Worm (Caenorhabditis elegans) whole organism, L3 larva: ENCODE results near the gene fbxc-52.

Experiments
- R02D3.7 ChIP-seq: fragments of 150-350 bp; optimal IDR thresholded peaks from 2 replicates; lab custom pipeline; 2014; ENCODE audit warnings: missing biosample characterization, missing genetic modification characterization
- ZK546.5 ChIP-seq: sonication (generic microtip); optimal IDR thresholded peaks from 2 replicates; lab custom pipeline; 2017; ENCODE audit warnings: missing biosample characterization, missing genetic modification characterization
- aly-2 ChIP-seq: fragments of 150-350 bp; optimal IDR thresholded peaks from 2 replicates; lab custom pipeline; 2014; ENCODE audit warnings: missing biosample characterization, missing genetic modification characterization
- ceh-16 ChIP-seq: sonication (generic microtip); optimal IDR thresholded peaks from 2 replicates; lab custom pipeline; 2017; ENCODE audit warnings: missing biosample characterization, missing genetic modification characterization
- ceh-28 ChIP-seq: fragments of 150-350 bp; optimal IDR thresholded peaks from 2 replicates; lab custom pipeline; 2014; ENCODE audit warnings: missing biosample characterization, missing genetic modification reagents, missing genetic modification characterization
- daf-12 ChIP-seq: fragments of 150-350 bp; optimal IDR thresholded peaks from 2 replicates; lab custom pipeline; 2014; ENCODE audit warnings: missing biosample characterization, missing genetic modification reagents, missing genetic modification characterization
- egl-27 ChIP-seq: sonication (generic microtip); optimal IDR thresholded peaks from 4 replicates; lab custom pipeline; 2017; ENCODE audit warnings: missing biosample characterization, missing genetic modification reagents, missing genetic modification characterization
- egl-5 ChIP-seq: fragments of 150-350 bp; optimal IDR thresholded peaks from 2 replicates; lab custom pipeline; 2017; ENCODE audit warnings: missing biosample characterization, missing genetic modification reagents, missing genetic modification characterization, inconsistent platforms
- elt-2 ChIP-seq: sonication (generic microtip); optimal IDR thresholded peaks from 2 replicates; lab custom pipeline; 2016; ENCODE audit warnings: missing genetic modification reagents, mild to moderate bottlenecking, missing genetic modification characterization, missing compliant biosample characterization
- elt-3 ChIP-seq, 3 experiments: fragments of 150-350 bp in 1 of 3; sonication (generic microtip) in 2 of 3; optimal IDR thresholded peaks; 2 replicates in 2 of 3; 4 replicates in 1 of 3; lab custom pipeline; 2014 to 2017; ENCODE audit warnings: missing biosample characterization in 3 of 3, missing genetic modification characterization in 3 of 3
- eor-1 ChIP-seq, 2 experiments: fragments of 150-350 bp; optimal IDR thresholded peaks; 2 replicates each; lab custom pipeline; 2014 to 2018; ENCODE audit warnings: missing biosample characterization in 2 of 2, missing genetic modification characterization in 2 of 2
- fkh-10 ChIP-seq: sonication (generic microtip); optimal IDR thresholded peaks from 2 replicates; lab custom pipeline; 2017; ENCODE audit warnings: missing biosample characterization, missing genetic modification reagents, missing genetic modification characterization
- fkh-2 ChIP-seq: fragments of 150-350 bp; optimal IDR thresholded peaks from 2 replicates; lab custom pipeline; 2014; ENCODE audit warnings: missing biosample characterization, missing genetic modification reagents, missing genetic modification characterization
- fos-1 ChIP-seq: fragments of 150-350 bp; optimal IDR thresholded peaks from 2 replicates; lab custom pipeline; 2014; ENCODE audit warnings: missing biosample characterization, missing genetic modification characterization
- hmg-11 ChIP-seq: sonication (generic microtip); optimal IDR thresholded peaks from 2 replicates; lab custom pipeline; 2016; ENCODE audit warnings: missing genetic modification characterization, missing compliant biosample characterization
- jun-1 ChIP-seq: fragments of 150-350 bp; optimal IDR thresholded peaks from 2 replicates; lab custom pipeline; 2014; ENCODE audit warnings: missing biosample characterization, missing genetic modification reagents, missing genetic modification characterization
- mdl-1 ChIP-seq: fragments of 150-350 bp; optimal IDR thresholded peaks from 2 replicates; lab custom pipeline; 2014; ENCODE audit warnings: missing biosample characterization, missing genetic modification characterization
- mml-1 ChIP-seq: fragments of 150-350 bp; sonication (generic microtip); optimal IDR thresholded peaks from 3 replicates; lab custom pipeline; 2014; ENCODE audit warnings: missing biosample characterization, missing genetic modification characterization
- nhr-12 ChIP-seq: fragments of 150-350 bp; optimal IDR thresholded peaks from 2 replicates; lab custom pipeline; 2014; ENCODE audit warnings: missing biosample characterization, missing genetic modification characterization
- nhr-23 ChIP-seq: fragments of 150-350 bp; optimal IDR thresholded peaks from 2 replicates; lab custom pipeline; 2014; ENCODE audit warnings: missing biosample characterization, missing genetic modification reagents, missing genetic modification characterization
- nhr-237 ChIP-seq: fragments of 150-350 bp; optimal IDR thresholded peaks from 2 replicates; lab custom pipeline; 2014; ENCODE audit warnings: missing biosample characterization, missing genetic modification characterization
- nhr-28 ChIP-seq: fragments of 150-350 bp; optimal IDR thresholded peaks from 2 replicates; lab custom pipeline; 2014; ENCODE audit warnings: missing biosample characterization, missing genetic modification characterization
- nhr-43 ChIP-seq: sonication (generic microtip); optimal IDR thresholded peaks from 2 replicates; lab custom pipeline; 2016; ENCODE audit warnings: mild to moderate bottlenecking, missing genetic modification characterization, missing compliant biosample characterization; ENCODE audit not compliant: poor library complexity, severe bottlenecking
- nhr-67 ChIP-seq: fragments of 150-350 bp; optimal IDR thresholded peaks from 2 replicates; lab custom pipeline; 2014; ENCODE audit warnings: missing biosample characterization, missing genetic modification characterization
- nhr-77 ChIP-seq: fragments of 150-350 bp; optimal IDR thresholded peaks from 2 replicates; lab custom pipeline; 2014; ENCODE audit warnings: missing biosample characterization, missing genetic modification characterization
- pha-4 ChIP-seq: fragments of 150-350 bp; optimal IDR thresholded peaks from 2 replicates; lab custom pipeline; 2014; ENCODE audit warnings: missing biosample characterization, missing genetic modification reagents, missing genetic modification characterization
- pqm-1 ChIP-seq: fragments of 150-350 bp; optimal IDR thresholded peaks from 2 replicates; lab custom pipeline; 2017; ENCODE audit warnings: missing biosample characterization, missing genetic modification characterization, inconsistent platforms
- sea-2 ChIP-seq: fragments of 150-350 bp; sonication (generic microtip); optimal IDR thresholded peaks from 4 replicates; lab custom pipeline; 2014; ENCODE audit warnings: missing biosample characterization, missing genetic modification reagents, missing genetic modification characterization
- skn-1 ChIP-seq: fragments of 150-350 bp; optimal IDR thresholded peaks from 2 replicates; lab custom pipeline; 2014; ENCODE audit warnings: missing biosample characterization, missing genetic modification characterization
- snpc-4 ChIP-seq: fragments of 150-350 bp; optimal IDR thresholded peaks from 2 replicates; lab custom pipeline; 2014; ENCODE audit warnings: missing biosample characterization, missing genetic modification characterization
- tbx-2 ChIP-seq: sonication (generic microtip); optimal IDR thresholded peaks from 2 replicates; lab custom pipeline; 2016; ENCODE audit warnings: mild to moderate bottlenecking, missing genetic modification characterization, missing compliant biosample characterization
- unc-62 ChIP-seq: fragments of 150-350 bp; sonication (generic microtip); optimal IDR thresholded peaks from 4 replicates; lab custom pipeline; 2014; ENCODE audit warnings: missing biosample characterization, missing genetic modification reagents, missing genetic modification characterization
- zag-1 ChIP-seq: fragments of 150-350 bp; optimal IDR thresholded peaks from 2 replicates; lab custom pipeline; 2014; ENCODE audit warnings: missing biosample characterization, missing genetic modification characterization
- ztf-4 ChIP-seq: fragments of 150-350 bp; optimal IDR thresholded peaks from 2 replicates; lab custom pipeline; 2014; ENCODE audit warnings: missing biosample characterization, missing genetic modification characterization

Gene fbxc-52

ce11 chrII:3724175-3724715 is 7.2 kb downstream of the fbxc-52 start, which contains the start of gene C46E10.1:
TSS of gene C46E10.1 (plus strand) at chrII:3724225.
- TF ChIP-seq snpc-4 (tag; lab: Kevin White, UChicago) (no peak), pqm-1 (no peak), ztf-4 (tag; lab: Kevin White, UChicago) (no peak), elt-2 (tag; lab: Kevin White, UChicago) (no peak), nhr-12 (tag; lab: Kevin White, UChicago) (no peak), egl-27 (tag; lab: Kevin White, UChicago) (no peak), eor-1 (tag; optimal IDR thresholded peaks at IDR 0.05; lab: Kevin White, UChicago) (no peak), aly-2 (no peak)
- TF ChIP-seq, all 47 proteins: peak for 0

- TF ChIP-seq daf-12 (tag; lab: Kevin White, UChicago): no peak
- no peak for TF ChIP-seq nhr-43 (tag; lab: Kevin White, UChicago)
- TF ChIP-seq pha-4 (tag; lab: Kevin White, UChicago): no peak
- TF ChIP-seq hmg-11 (tag; lab: Kevin White, UChicago): no peak
- TF ChIP-seq mdl-1 (tag; lab: Kevin White, UChicago): no peak
These were observed 10.9 kb downstream of the fbxc-52 start, which contains the start of gene C46E10.8 for ce11 chrII:3727996-3728395. TSS of gene C46E10.8 (minus strand) at chrII:3728096.

ce11 chrII:3731723-3732122 is 14.7 kb downstream of the fbxc-52 start, which contains the start of the genes sdz-12 and bath-31:
TSS of gene sdz-12 (minus strand) at chrII:3731823.
TSS of gene bath-31 (plus strand) at chrII:3731973.
- TF ChIP-seq nhr-43 (tag; lab: Kevin White, UChicago): no peak
- TF ChIP-seq snpc-4 (tag; lab: Kevin White, UChicago): no peak
- no peak for TF ChIP-seq sea-2
- no peak for TF ChIP-seq ceh-16 (tag; lab: Kevin White, UChicago)
- TF ChIP-seq skn-1: no peak
- no peak for TF ChIP-seq ceh-28 (tag; lab: Kevin White, UChicago)
- no peak for TF ChIP-seq ztf-4 (tag; lab: Kevin White, UChicago)
- no peak for TF ChIP-seq ZK546.5
- no peak for TF ChIP-seq tbx-2 (tag; lab: Kevin White, UChicago)
- TF ChIP-seq nhr-28 (tag; lab: Kevin White, UChicago): no peak
- no peak for TF ChIP-seq R02D3.7 (tag; lab: Kevin White, UChicago)
- TF ChIP-seq nhr-77 (tag; lab: Kevin White, UChicago): no peak
- no peak for TF ChIP-seq fkh-2
- no peak for TF ChIP-seq fkh-10 (GFP tag; lab: Kevin White, UChicago)

ce11 chrII:3736893-3737375 is 19.9 kb downstream of the fbxc-52 start, which contains the start of gene F12E12.6:
TSS of gene F12E12.6 (minus strand) at chrII:3736943.
- TF ChIP-seq fos-1 (tag; lab: Kevin White, UChicago): no peak
- TF ChIP-seq eor-1 (tag; optimal IDR thresholded peaks at IDR 0.05; lab: Kevin White, UChicago): no peak
- no peak for TF ChIP-seq jun-1 (tag; lab: Kevin White, UChicago)
- TF ChIP-seq skn-1: no peak
- TF ChIP-seq nhr-12 (tag; lab: Kevin White, UChicago): no peak
- TF ChIP-seq egl-5 (tag; lab: Kevin White, UChicago): no peak

ce11 chrII:3739647-3740046 is 22.6 kb downstream of the fbxc-52 start, which contains the start of gene F12E12.2:
TSS of gene F12E12.2 (plus strand) at chrII:3739947.
- TF ChIP-seq ceh-28 (tag; lab: Kevin White, UChicago) (no peak), nhr-28 (tag; lab: Kevin White, UChicago) (no peak), nhr-43 (tag; lab: Kevin White, UChicago) (no peak), zag-1 (tag; lab: Kevin White, UChicago) (no peak), daf-12 (tag; lab: Kevin White, UChicago) (no peak), mml-1 (no peak), unc-62 (GFP tag; lab: Kevin White, UChicago) (no peak), snpc-4 (tag; lab: Kevin White, UChicago) (no peak), elt-3 (tag; optimal IDR thresholded peaks at IDR 0.05; lab: Kevin White, UChicago) (no peak), nhr-237 (tag; lab: Kevin White, UChicago) (no peak), tbx-2 (tag; lab: Kevin White, UChicago) (no peak), fos-1 (tag; lab: Kevin White, UChicago) (no peak), nhr-23 (tag; lab: Kevin White, UChicago) (no peak), nhr-12 (tag; lab: Kevin White, UChicago) (no peak), nhr-67 (tag; lab: Kevin White, UChicago) (no peak)
